Fruit fly (Drosophila melanogaster) whole organism, wandering third instar larva: Measurements from ENCODE around the gene CG11593.

ENCODE experiments used
- Abd-B ChIP-seq: fragments of >200 bp; optimal IDR thresholded peaks from 2 replicates; lab custom pipeline; 2017; ENCODE audit warnings: missing biosample characterization, missing genetic modification characterization
- Mio ChIP-seq: sonication (Bioruptor generic); optimal IDR thresholded peaks from 2 replicates; lab custom pipeline; 2016; ENCODE audit warnings: missing biosample characterization, missing genetic modification characterization
- Myc ChIP-seq: fragments of >200 bp; optimal IDR thresholded peaks from 2 replicates; lab custom pipeline; 2017
- dsf ChIP-seq: sonication (Bioruptor generic); optimal IDR thresholded peaks from 2 replicates; lab custom pipeline; 2016; ENCODE audit warnings: missing biosample characterization, missing genetic modification characterization, borderline replicate concordance
- ey ChIP-seq: fragments of 200-800 bp; sonication (Bioruptor generic); optimal IDR thresholded peaks from 2 replicates; lab custom pipeline; 2016; ENCODE audit warnings: missing biosample characterization, missing genetic modification characterization
- foxo ChIP-seq, 2 experiments: fragments of 200-800 bp; sonication (Bioruptor generic); optimal IDR thresholded peaks; 2 replicates in 1 of 2; 3 replicates in 1 of 2; lab custom pipeline; 2016 to 2017; ENCODE audit warnings: missing biosample characterization in 2 of 2, missing genetic modification characterization in 2 of 2
- fru ChIP-seq: fragments of 200-800 bp; sonication (Bioruptor generic); optimal IDR thresholded peaks from 3 replicates; lab custom pipeline; 2016; ENCODE audit warnings: missing biosample characterization, mild to moderate bottlenecking, missing genetic modification characterization
- lola ChIP-seq: fragments of >200 bp; optimal IDR thresholded peaks from 2 replicates; lab custom pipeline; 2017; ENCODE audit warnings: missing biosample characterization, missing genetic modification characterization
- pan ChIP-seq: fragments of >200 bp; optimal IDR thresholded peaks from 2 replicates; lab custom pipeline; 2017
- psq ChIP-seq: fragments of 200-800 bp; sonication (Bioruptor generic); optimal IDR thresholded peaks from 3 replicates; lab custom pipeline; 2017; ENCODE audit warnings: missing biosample characterization, mild to moderate bottlenecking, missing genetic modification characterization, moderate library complexity
- usp ChIP-seq: fragments of >200 bp; optimal IDR thresholded peaks from 2 replicates; lab custom pipeline; 2017; ENCODE audit warnings: missing biosample characterization, missing genetic modification characterization

dm6 chr3L:4028305-4028704, 12.0 kb downstream of the CG11593 start, which contains the start of the genes Gr64b and Gr64c:
- TF ChIP-seq lola (GFP tag; lab: Kevin White, UChicago) (no peak), pan (lab: Kevin White, UChicago) (no peak), Myc (no peak), Abd-B (GFP tag; lab: Kevin White, UChicago) (no peak), psq (no peak), foxo (GFP tag; optimal IDR thresholded peaks at IDR 0.05; lab: Kevin White, UChicago) (no peak), fru (GFP tag; lab: Kevin White, UChicago) (no peak), dsf (GFP tag; lab: Kevin White, UChicago) (no peak), usp (no peak), ey (no peak), Mio (GFP tag; lab: Kevin White, UChicago) (no peak)
